Worm (Caenorhabditis elegans) whole organism, young adult: Measurements from ENCODE around the gene W02D7.12.

Source experiments
- B0019.2 ChIP-seq: fragments of 200-800 bp; sonication (Bioruptor generic); conservative IDR thresholded peaks from 2 replicates; pipeline ENCODE4 v1.3.6; 2022; ENCODE audit warnings: missing genetic modification reagents, missing genetic modification characterization, missing compliant biosample characterization
- C06A6.2 ChIP-seq: fragments of 200-800 bp; sonication (Bioruptor generic); conservative IDR thresholded peaks from 2 replicates; pipeline ENCODE4 v1.3.6; 2022; ENCODE audit warnings: missing genetic modification characterization, missing compliant biosample characterization
- C17E4.6 ChIP-seq: fragments of 200-800 bp; sonication (Bioruptor generic); IDR thresholded peaks from 2 replicates; pipeline ENCODE4 v1.3.6; 2022; ENCODE audit warnings: missing genetic modification reagents, missing genetic modification characterization, missing compliant biosample characterization
- F39B2.1 ChIP-seq: fragments of 200-800 bp; sonication (Bioruptor generic); IDR thresholded peaks from 2 replicates; pipeline ENCODE4 v1.3.6; 2022; ENCODE audit warnings: missing genetic modification reagents, missing genetic modification characterization, missing compliant biosample characterization
- K11D2.4 ChIP-seq: fragments of 200-800 bp; sonication (Bioruptor generic); IDR thresholded peaks from 2 replicates; pipeline ENCODE4 v1.3.6; 2022; ENCODE audit warnings: missing genetic modification reagents, missing genetic modification characterization, missing compliant biosample characterization
- K12H6.12 ChIP-seq: fragments of 200-800 bp; sonication (Bioruptor generic); optimal IDR thresholded peaks from 2 replicates; lab custom pipeline; 2018; ENCODE audit warnings: mild to moderate bottlenecking, missing genetic modification characterization, missing compliant biosample characterization
- Y67H2A.10 ChIP-seq: fragments of 200-800 bp; sonication (Bioruptor generic); conservative IDR thresholded peaks from 2 replicates; pipeline ENCODE4 v1.3.6; 2022; ENCODE audit warnings: missing genetic modification reagents, missing genetic modification characterization, missing compliant biosample characterization
- aptf-2 ChIP-seq: fragments of 200-800 bp; sonication (Bioruptor generic); conservative IDR thresholded peaks from 2 replicates; pipeline ENCODE4 v1.3.6; 2022; ENCODE audit warnings: missing genetic modification reagents, missing genetic modification characterization, missing compliant biosample characterization
- bed-1 ChIP-seq: fragments of 200-800 bp; sonication (Bioruptor generic); IDR thresholded peaks from 2 replicates; pipeline ENCODE4 v1.3.6; 2022; ENCODE audit warnings: missing genetic modification reagents, missing genetic modification characterization, missing compliant biosample characterization
- ceh-40 ChIP-seq: fragments of 200-800 bp; sonication (Bioruptor generic); IDR thresholded peaks from 2 replicates; pipeline ENCODE4 v1.3.6; 2022; ENCODE audit warnings: missing genetic modification characterization, missing compliant biosample characterization
- chd-7 ChIP-seq: sonication (generic microtip); optimal IDR thresholded peaks from 2 replicates; lab custom pipeline; 2016; ENCODE audit warnings: mild to moderate bottlenecking, missing genetic modification characterization, moderate library complexity, missing compliant biosample characterization
- egl-18 ChIP-seq: fragments of 200-800 bp; sonication (Bioruptor generic); IDR thresholded peaks from 2 replicates; pipeline ENCODE4 v1.3.6; 2022; ENCODE audit warnings: missing genetic modification reagents, missing genetic modification characterization, missing compliant biosample characterization
- egrh-3 ChIP-seq: fragments of 200-800 bp; sonication (Bioruptor generic); IDR thresholded peaks from 2 replicates; pipeline ENCODE4 v1.3.6; 2022; ENCODE audit warnings: missing genetic modification reagents, missing genetic modification characterization, missing compliant biosample characterization
- ets-4 ChIP-seq: fragments of 200-800 bp; sonication (Bioruptor generic); optimal IDR thresholded peaks from 2 replicates; lab custom pipeline; 2018; ENCODE audit warnings: mild to moderate bottlenecking, missing genetic modification characterization, missing compliant biosample characterization
- lag-1 ChIP-seq: fragments of 200-800 bp; sonication (Bioruptor generic); IDR thresholded peaks from 2 replicates; pipeline ENCODE4 v1.3.6; 2022; ENCODE audit warnings: missing genetic modification reagents, missing genetic modification characterization, missing compliant biosample characterization
- mes-4 ChIP-seq: sonication (generic microtip); optimal IDR thresholded peaks from 2 replicates; lab custom pipeline; 2016; ENCODE audit warnings: missing genotype, missing genetic modification characterization, missing compliant biosample characterization
- mxl-1 ChIP-seq: sonication (generic microtip); optimal IDR thresholded peaks from 2 replicates; lab custom pipeline; 2016; ENCODE audit warnings: missing genetic modification characterization, missing compliant biosample characterization
- tbx-9 ChIP-seq: sonication (generic microtip); optimal IDR thresholded peaks from 2 replicates; lab custom pipeline; 2016; ENCODE audit warnings: borderline replicate concordance, missing genetic modification characterization, inconsistent platforms, missing compliant biosample characterization
- tlf-1 ChIP-seq: fragments of 200-800 bp; sonication (Bioruptor generic); optimal IDR thresholded peaks from 2 replicates; lab custom pipeline; 2018; ENCODE audit warnings: mild to moderate bottlenecking, missing genetic modification characterization, missing compliant biosample characterization
- ztf-25 ChIP-seq: fragments of 200-800 bp; sonication (Bioruptor generic); IDR thresholded peaks from 2 replicates; pipeline ENCODE4 v1.3.6; 2022; ENCODE audit warnings: missing genetic modification reagents, missing genetic modification characterization, missing compliant biosample characterization
- ztf-26 ChIP-seq: sonication (generic microtip); optimal IDR thresholded peaks from 2 replicates; lab custom pipeline; 2017; ENCODE audit warnings: missing genetic modification characterization, missing compliant biosample characterization
- ztf-6 ChIP-seq: fragments of 200-800 bp; sonication (Bioruptor generic); IDR thresholded peaks from 2 replicates; pipeline ENCODE4 v1.3.6; 2022; ENCODE audit warnings: missing genetic modification reagents, missing genetic modification characterization, missing compliant biosample characterization

The W02D7.12 gene

DNA sequence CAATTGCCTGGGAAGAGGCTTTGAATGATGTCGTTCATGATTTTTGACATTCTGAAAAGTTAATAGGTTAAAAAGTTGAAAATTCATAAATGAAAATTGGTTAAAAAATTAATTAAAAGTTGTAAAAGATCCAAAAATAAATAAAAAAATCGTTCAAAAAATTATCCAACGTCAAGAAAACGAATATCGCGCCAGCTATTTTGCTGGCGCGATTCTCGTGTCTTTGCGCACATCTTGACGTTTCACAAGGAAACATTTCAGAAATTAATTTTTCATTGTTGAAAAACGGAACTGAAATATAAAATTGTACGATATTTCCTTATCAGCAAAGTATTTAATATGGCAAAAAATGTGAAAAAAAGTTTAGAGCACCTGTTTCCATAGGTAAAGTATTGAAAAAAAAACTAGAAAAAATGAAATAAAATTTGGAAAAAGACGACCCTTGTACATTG lies 47.8 kb downstream of the W02D7.12 start, which contains the start of gene mpdu-1 (continued):
- TF ChIP-seq Y67H2A.10 (GFP tag; lab: Robert Waterston, UW): no peak
- TF ChIP-seq chd-7 (tag; lab: Kevin White, UChicago): no peak
- TF ChIP-seq B0019.2 (GFP tag; lab: Robert Waterston, UW): no peak

DNA sequence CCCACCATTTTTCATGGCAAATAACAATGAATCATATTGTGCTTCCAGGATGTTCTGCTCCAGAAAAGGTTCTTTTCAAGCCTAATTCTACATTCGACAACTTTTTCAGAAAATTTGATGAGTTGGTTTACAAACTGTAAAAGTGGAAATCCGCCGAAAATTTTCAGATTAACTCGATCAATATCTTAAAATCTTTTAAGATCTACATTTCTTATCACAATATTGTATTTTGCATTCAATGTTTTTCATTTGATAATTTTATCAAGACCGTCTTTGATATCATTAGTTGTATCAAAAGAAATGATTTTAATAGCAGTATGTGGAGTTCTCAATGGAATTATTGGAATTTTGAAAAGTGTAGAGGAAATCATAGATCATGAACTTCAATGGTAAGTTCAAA lies 48.5 kb downstream of the W02D7.12 start, which contains the start of gene F38E1.6:
TSS of gene F38E1.6 (plus strand) at position 301 of the 400 bp plus-strand sequence.
- TF ChIP-seq C17E4.6 (GFP tag; lab: Robert Waterston, UW) (no peak), tlf-1 (GFP tag; lab: Kevin White, UChicago) (no peak), ztf-25 (GFP tag; lab: Robert Waterston, UW) (no peak), ztf-26 (tag; lab: Kevin White, UChicago) (no peak), tbx-9 (tag; lab: Kevin White, UChicago) (no peak), C06A6.2 (GFP tag; lab: Robert Waterston, UW) (no peak), K11D2.4 (GFP tag; lab: Robert Waterston, UW) (no peak), egl-18 (GFP tag; lab: Robert Waterston, UW) (no peak), ceh-40 (no peak), mxl-1 (tag; lab: Kevin White, UChicago) (no peak), aptf-2 (GFP tag; lab: Robert Waterston, UW) (no peak), mes-4 (tag; lab: Kevin White, UChicago) (no peak), bed-1 (GFP tag; lab: Robert Waterston, UW) (no peak), ets-4 (no peak), chd-7 (tag; lab: Kevin White, UChicago) (no peak), ztf-6 (no peak), K12H6.12 (tag; lab: Kevin White, UChicago) (no peak), F39B2.1 (GFP tag; lab: Robert Waterston, UW) (no peak), lag-1 (GFP tag; lab: Robert Waterston, UW) (no peak), egrh-3 (GFP tag; lab: Robert Waterston, UW) (no peak)
